Worm (Caenorhabditis elegans) whole organism, L3 larva: ENCODE results near the gene thoc-7.

Experiments
- ama-1 ChIP-seq: fragments of 150-350 bp; optimal IDR thresholded peaks from 2 replicates; lab custom pipeline; 2018
- ceh-9 ChIP-seq: sonication (generic microtip); optimal IDR thresholded peaks from 2 replicates; lab custom pipeline; 2018; ENCODE audit warnings: missing biosample characterization, missing genetic modification characterization
- daf-12 ChIP-seq: fragments of 150-350 bp; optimal IDR thresholded peaks from 2 replicates; lab custom pipeline; 2014; ENCODE audit warnings: missing biosample characterization, missing genetic modification reagents, missing genetic modification characterization
- lin-15B ChIP-seq: fragments of 150-350 bp; optimal IDR thresholded peaks from 2 replicates; lab custom pipeline; 2014; ENCODE audit warnings: missing biosample characterization, missing genetic modification characterization
- lsy-12 ChIP-seq: sonication (generic microtip); optimal IDR thresholded peaks from 2 replicates; lab custom pipeline; 2016; ENCODE audit warnings: mild to moderate bottlenecking, missing genetic modification characterization, missing compliant biosample characterization
- nhr-11 ChIP-seq: fragments of 150-350 bp; optimal IDR thresholded peaks from 2 replicates; lab custom pipeline; 2014; ENCODE audit warnings: missing biosample characterization, missing genetic modification characterization
- tbx-2 ChIP-seq: sonication (generic microtip); optimal IDR thresholded peaks from 2 replicates; lab custom pipeline; 2016; ENCODE audit warnings: mild to moderate bottlenecking, missing genetic modification characterization, missing compliant biosample characterization
- ztf-11 ChIP-seq: fragments of 150-350 bp; optimal IDR thresholded peaks from 2 replicates; lab custom pipeline; 2014; ENCODE audit warnings: missing biosample characterization, missing genetic modification characterization
- ztf-4 ChIP-seq: fragments of 150-350 bp; optimal IDR thresholded peaks from 2 replicates; lab custom pipeline; 2014; ENCODE audit warnings: missing biosample characterization, missing genetic modification characterization

DNA sequence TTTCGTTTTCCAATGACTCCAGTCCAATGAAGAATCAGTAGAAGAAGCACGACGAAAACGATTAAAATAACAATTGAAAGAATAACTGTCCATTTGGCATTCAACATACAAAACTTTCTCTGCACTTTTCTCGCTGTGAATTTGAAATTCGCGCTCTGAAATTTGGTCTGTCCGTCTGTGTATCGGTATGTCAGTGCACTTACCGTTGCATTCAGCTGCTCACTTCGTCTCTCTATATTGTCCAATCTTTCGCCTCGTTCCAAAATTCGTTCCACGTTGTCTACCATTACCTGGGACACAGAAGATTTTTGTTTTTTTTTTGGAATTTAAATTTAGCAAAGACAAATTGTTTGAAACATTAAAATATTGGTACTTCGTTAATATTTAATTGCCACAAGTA lies 22.1 kb upstream of the thoc-7 start:
- TF ChIP-seq ztf-4 (tag; lab: Kevin White, UChicago) (no peak), nhr-11 (tag; lab: Kevin White, UChicago) (no peak), ama-1 (lab: Kevin White, UChicago) (no peak), lin-15B (no peak), daf-12 (tag; lab: Kevin White, UChicago) (no peak), ztf-11 (no peak), ceh-9 (tag; lab: Kevin White, UChicago) (no peak), lsy-12 (tag; lab: Kevin White, UChicago) (no peak), tbx-2 (tag; lab: Kevin White, UChicago) (no peak)
